Fruit fly (Drosophila melanogaster): ENCODE results near the gene CCT6.
A peak's percentile ranks its signal among the peaks of the same experiment; 100 is the strongest.

The CCT6 gene

dm6 chrX:15795951-15796443, 49.5 kb downstream of the CCT6 start, which contains the start of gene sordd1:
Gene sordd1, minus strand, starts transcription at chrX:15796028.
- TF ChIP-seq sens (GFP tag) = peak; percentile 31
- peak in 1 of 3 experiments; percentile 77 for TF ChIP-seq lola (GFP tag; optimal IDR thresholded peaks at IDR 0.05)
- TF ChIP-seq slbo (GFP tag; IDR thresholded peaks at IDR 0.05) = peak; percentile 39; the same call in 1 of the 2 replicates
- TF ChIP-seq row (GFP tag; IDR thresholded peaks at IDR 0.05) = peak; percentile 77
- TF ChIP-seq knrl (GFP tag; IDR thresholded peaks at IDR 0.05; ENCODE audit: partially characterized antibody) = peak; percentile 93
- TF ChIP-seq crp (GFP tag; optimal IDR thresholded peaks at IDR 0.05) = peak in 1 of 2 experiments; percentile 27
- peak; percentile 81 for TF ChIP-seq ato (GFP tag; IDR thresholded peaks at IDR 0.05; ENCODE audit: partially characterized antibody)
- peak; percentile 85 for TF ChIP-seq CG7963 (GFP tag; IDR thresholded peaks at IDR 0.05; ENCODE audit: partially characterized antibody)
- TF ChIP-seq MESR4 (GFP tag; optimal IDR thresholded peaks at IDR 0.05) = peak; percentile 8
- TF ChIP-seq CG6791 (GFP tag; IDR thresholded peaks at IDR 0.05; ENCODE audit: partially characterized antibody) = peak; percentile 97
- peak; percentile 51; the same call in 1 of the 3 replicates for TF ChIP-seq CG11456 (GFP tag; IDR thresholded peaks at IDR 0.05)
- TF ChIP-seq Sin3A (optimal IDR thresholded peaks at IDR 0.05) = peak; percentile 15
- peak; percentile 86; the same call in 1 of the 4 replicates for TF ChIP-seq chinmo (GFP tag; IDR thresholded peaks at IDR 0.05; ENCODE audit: partially characterized antibody)
- peak; percentile 87 for TF ChIP-seq Dll (GFP tag; IDR thresholded peaks at IDR 0.05; ENCODE audit: partially characterized antibody)
- peak; percentile 85 for TF ChIP-seq CG34224 (GFP tag; IDR thresholded peaks at IDR 0.05; ENCODE audit: partially characterized antibody)
- TF ChIP-seq pzg (GFP tag; optimal IDR thresholded peaks at IDR 0.05) = peak; percentile 31
- peak; percentile 93 for TF ChIP-seq amos (GFP tag; IDR thresholded peaks at IDR 0.05; ENCODE audit: partially characterized antibody)
- peak; percentile 95 for TF ChIP-seq inv (GFP tag; IDR thresholded peaks at IDR 0.05; ENCODE audit: partially characterized antibody)
- peak; percentile 97 for TF ChIP-seq CG16813 (GFP tag; IDR thresholded peaks at IDR 0.05; ENCODE audit: partially characterized antibody)
- peak; percentile 88 for TF ChIP-seq nerfin-2 (GFP tag; IDR thresholded peaks at IDR 0.05; ENCODE audit: partially characterized antibody)
- TF ChIP-seq Ptx1 (GFP tag; IDR thresholded peaks at IDR 0.05) = 0 out of 2 replicates have a peak, but pooled peaks have one; percentile 23
- peak; percentile 90 for TF ChIP-seq vnd (GFP tag; IDR thresholded peaks at IDR 0.05; ENCODE audit: partially characterized antibody)
- TF ChIP-seq CG1024 (GFP tag; IDR thresholded peaks at IDR 0.05) = peak; percentile 78
- peak; percentile 31; the same call in 1 of the 2 replicates for TF ChIP-seq MBD-R2 (GFP tag; IDR thresholded peaks at IDR 0.05)
- peak; percentile 35; the same call in 1 of the 2 replicates for TF ChIP-seq CG9932 (GFP tag; IDR thresholded peaks at IDR 0.05)
- TF ChIP-seq CG42726 (GFP tag; IDR thresholded peaks at IDR 0.05; ENCODE audit: partially characterized antibody) = peak; percentile 87
- TF ChIP-seq Med (GFP tag) = peak; percentile 3
- peak; percentile 76 for TF ChIP-seq Sry-δ (GFP tag; optimal IDR thresholded peaks at IDR 0.05)
- TF ChIP-seq Scr (GFP tag; IDR thresholded peaks at IDR 0.05; ENCODE audit: partially characterized antibody) = peak; percentile 92
- peak; percentile 82 for TF ChIP-seq Doc3 (GFP tag; IDR thresholded peaks at IDR 0.05; ENCODE audit: partially characterized antibody)
- TF ChIP-seq ssp (GFP tag; IDR thresholded peaks at IDR 0.05) = peak; percentile 98
- TF ChIP-seq hbn (GFP tag; IDR thresholded peaks at IDR 0.05; ENCODE audit: partially characterized antibody) = peak; percentile 83
- peak; percentile 70; the same call in 1 of the 2 replicates for TF ChIP-seq sna (GFP tag; IDR thresholded peaks at IDR 0.05; ENCODE audit: partially characterized antibody)
- peak; percentile 74 for TF ChIP-seq CG8290 (GFP tag; optimal IDR thresholded peaks at IDR 0.05)
- TF ChIP-seq CG8290 (tag; optimal IDR thresholded peaks at IDR 0.05) = peak in 1 of 2 experiments; percentile 63
- peak; percentile 35; the same call in 1 of the 2 replicates for TF ChIP-seq CG3847 (GFP tag; IDR thresholded peaks at IDR 0.05)
- peak; percentile 82 for TF ChIP-seq mld (GFP tag; IDR thresholded peaks at IDR 0.05; ENCODE audit: partially characterized antibody)
- TF ChIP-seq CG14710 (tag; optimal IDR thresholded peaks at IDR 0.05) = peak; percentile 4
- peak; percentile 53 for TF ChIP-seq Neu2 (GFP tag; optimal IDR thresholded peaks at IDR 0.05; ENCODE audit: borderline replicate concordance)
- peak; percentile 85 for TF ChIP-seq bbx (GFP tag; IDR thresholded peaks at IDR 0.05; ENCODE audit: partially characterized antibody)
- TF ChIP-seq CG2129 (GFP tag; IDR thresholded peaks at IDR 0.05; ENCODE audit: partially characterized antibody) = peak; percentile 81
- TF ChIP-seq Dref (GFP tag; IDR thresholded peaks at IDR 0.05) = peak; percentile 79
- TF ChIP-seq tna (GFP tag; IDR thresholded peaks at IDR 0.05; ENCODE audit: partially characterized antibody) = peak; percentile 86
- peak; percentile 88 for TF ChIP-seq Opbp (GFP tag; IDR thresholded peaks at IDR 0.05; ENCODE audit: partially characterized antibody)
- peak; percentile 91 for TF ChIP-seq Bgb (GFP tag; IDR thresholded peaks at IDR 0.05; ENCODE audit: partially characterized antibody)
- peak; percentile 63 for TF ChIP-seq CG2116 (GFP tag; optimal IDR thresholded peaks at IDR 0.05)
- TF ChIP-seq CG7357 (GFP tag; IDR thresholded peaks at IDR 0.05) = peak; percentile 96

Measured in whole organism, embryonic.